Worm (Caenorhabditis elegans) whole organism, young adult: ENCODE measurements around the gene H10E21.5.

Experiments used
- B0019.2 ChIP-seq: fragments of 200-800 bp; sonication (Bioruptor generic); conservative IDR thresholded peaks from 2 replicates; pipeline ENCODE4 v1.3.6; 2022; ENCODE audit warnings: missing genetic modification reagents, missing genetic modification characterization, missing compliant biosample characterization
- B0035.1 ChIP-seq: sonication (generic microtip); optimal IDR thresholded peaks from 2 replicates; lab custom pipeline; 2016; ENCODE audit warnings: missing genetic modification characterization, mild to moderate bottlenecking, missing compliant biosample characterization, missing genotype, missing genetic modification reagents
- C06A6.2 ChIP-seq: fragments of 200-800 bp; sonication (Bioruptor generic); conservative IDR thresholded peaks from 2 replicates; pipeline ENCODE4 v1.3.6; 2022; ENCODE audit warnings: missing genetic modification characterization, missing compliant biosample characterization
- F22D6.2 ChIP-seq: sonication (generic microtip); optimal IDR thresholded peaks from 2 replicates; lab custom pipeline; 2016; ENCODE audit warnings: mild to moderate bottlenecking, missing genetic modification characterization, missing compliant biosample characterization
- F37B4.10 ChIP-seq: fragments of 200-800 bp; sonication (Bioruptor generic); IDR thresholded peaks from 2 replicates; pipeline ENCODE4 v1.3.6; 2022; ENCODE audit warnings: missing genetic modification characterization, missing compliant biosample characterization
- F39B2.1 ChIP-seq: fragments of 200-800 bp; sonication (Bioruptor generic); IDR thresholded peaks from 2 replicates; pipeline ENCODE4 v1.3.6; 2022; ENCODE audit warnings: missing genetic modification reagents, missing genetic modification characterization, missing compliant biosample characterization
- F52B5.7 ChIP-seq: sonication (generic microtip); optimal IDR thresholded peaks from 2 replicates; lab custom pipeline; 2016; ENCODE audit warnings: mild to moderate bottlenecking, missing genetic modification characterization, missing compliant biosample characterization
- F57A8.1 ChIP-seq: fragments of 200-800 bp; sonication (Bioruptor generic); optimal IDR thresholded peaks from 2 replicates; lab custom pipeline; 2018; ENCODE audit warnings: mild to moderate bottlenecking, missing genetic modification characterization, moderate library complexity, missing compliant biosample characterization
- F57C9.4 ChIP-seq: sonication (generic microtip); optimal IDR thresholded peaks from 2 replicates; lab custom pipeline; 2017; ENCODE audit warnings: mild to moderate bottlenecking, missing genetic modification characterization, missing compliant biosample characterization
- K11D2.4 ChIP-seq: fragments of 200-800 bp; sonication (Bioruptor generic); IDR thresholded peaks from 2 replicates; pipeline ENCODE4 v1.3.6; 2022; ENCODE audit warnings: missing genetic modification reagents, missing genetic modification characterization, missing compliant biosample characterization
- K12H6.12 ChIP-seq: fragments of 200-800 bp; sonication (Bioruptor generic); optimal IDR thresholded peaks from 2 replicates; lab custom pipeline; 2018; ENCODE audit warnings: mild to moderate bottlenecking, missing genetic modification characterization, missing compliant biosample characterization
- T07F8.4 ChIP-seq: sonication (generic microtip); optimal IDR thresholded peaks from 2 replicates; lab custom pipeline; 2016; ENCODE audit warnings: mild to moderate bottlenecking, missing genetic modification characterization, moderate library complexity, missing compliant biosample characterization
- Y56A3A.18 ChIP-seq: fragments of 200-800 bp; sonication (Bioruptor generic); IDR thresholded peaks from 2 replicates; pipeline ENCODE4 v1.3.6; 2022; ENCODE audit warnings: missing genetic modification reagents, missing genetic modification characterization, missing compliant biosample characterization
- Y67H2A.10 ChIP-seq: fragments of 200-800 bp; sonication (Bioruptor generic); conservative IDR thresholded peaks from 2 replicates; pipeline ENCODE4 v1.3.6; 2022; ENCODE audit warnings: missing genetic modification reagents, missing genetic modification characterization, missing compliant biosample characterization
- aptf-2 ChIP-seq: fragments of 200-800 bp; sonication (Bioruptor generic); conservative IDR thresholded peaks from 2 replicates; pipeline ENCODE4 v1.3.6; 2022; ENCODE audit warnings: missing genetic modification reagents, missing genetic modification characterization, missing compliant biosample characterization
- aptf-3 ChIP-seq: fragments of 200-800 bp; sonication (Bioruptor generic); IDR thresholded peaks from 2 replicates; pipeline ENCODE4 v1.3.6; 2022; ENCODE audit warnings: missing genetic modification characterization, missing compliant biosample characterization
- ccch-3 ChIP-seq: fragments of 200-800 bp; sonication (Bioruptor generic); optimal IDR thresholded peaks from 2 replicates; lab custom pipeline; 2018; ENCODE audit warnings: mild to moderate bottlenecking, missing genetic modification characterization, missing compliant biosample characterization
- ceh-100 ChIP-seq: fragments of 200-800 bp; sonication (Bioruptor generic); IDR thresholded peaks from 2 replicates; pipeline ENCODE4 v1.3.6; 2022; ENCODE audit warnings: missing genetic modification reagents, missing genetic modification characterization, missing compliant biosample characterization
- ceh-40 ChIP-seq: fragments of 200-800 bp; sonication (Bioruptor generic); IDR thresholded peaks from 2 replicates; pipeline ENCODE4 v1.3.6; 2022; ENCODE audit warnings: missing genetic modification characterization, missing compliant biosample characterization
- ceh-79 ChIP-seq: sonication (generic microtip); optimal IDR thresholded peaks from 2 replicates; lab custom pipeline; 2017; ENCODE audit warnings: mild to moderate bottlenecking, missing genetic modification characterization, missing compliant biosample characterization
- die-1 ChIP-seq: sonication (generic microtip); optimal IDR thresholded peaks from 2 replicates; lab custom pipeline; 2016; ENCODE audit warnings: missing genotype, mild to moderate bottlenecking, missing genetic modification characterization, missing compliant biosample characterization
- fkh-3 ChIP-seq: sonication (generic microtip); optimal IDR thresholded peaks from 2 replicates; lab custom pipeline; 2016; ENCODE audit warnings: mild to moderate bottlenecking, missing genetic modification characterization, missing compliant biosample characterization
- hlh-26 ChIP-seq: fragments of 200-800 bp; sonication (Bioruptor generic); conservative IDR thresholded peaks from 2 replicates; pipeline ENCODE4 v1.3.6; 2022; ENCODE audit warnings: missing genetic modification reagents, missing genetic modification characterization, missing compliant biosample characterization
- hmg-1.2 ChIP-seq: fragments of 200-800 bp; sonication (Bioruptor generic); IDR thresholded peaks from 2 replicates; pipeline ENCODE4 v1.3.6; 2022; ENCODE audit warnings: missing genetic modification reagents, missing genetic modification characterization, missing compliant biosample characterization
- hrde-1 ChIP-seq: sonication (generic microtip); optimal IDR thresholded peaks from 2 replicates; lab custom pipeline; 2016; ENCODE audit warnings: missing genetic modification characterization, mild to moderate bottlenecking, missing compliant biosample characterization, moderate library complexity, missing genotype, missing genetic modification reagents, borderline replicate concordance
- let-607 ChIP-seq, 2 experiments: fragments of 200-800 bp in 1 of 2; sonication (Bioruptor generic) in 1 of 2; sonication (generic microtip) in 1 of 2; optimal IDR thresholded peaks; 2 replicates each; lab custom pipeline; 2016 to 2018; ENCODE audit warnings: mild to moderate bottlenecking in 2 of 2, missing compliant biosample characterization in 2 of 2, missing genetic modification characterization in 2 of 2, moderate library complexity in 2 of 2, missing genotype in 1 of 2
- lin-26 ChIP-seq: fragments of 200-800 bp; sonication (Bioruptor generic); IDR thresholded peaks from 2 replicates; pipeline ENCODE4 v1.3.6; 2022; ENCODE audit warnings: missing genetic modification reagents, missing genetic modification characterization, missing compliant biosample characterization
- lin-54 ChIP-seq: fragments of 200-800 bp; sonication (Bioruptor generic); optimal IDR thresholded peaks from 2 replicates; lab custom pipeline; 2018; ENCODE audit warnings: mild to moderate bottlenecking, missing genetic modification characterization, missing compliant biosample characterization
- lir-1 ChIP-seq: fragments of 200-800 bp; sonication (Bioruptor generic); conservative IDR thresholded peaks from 2 replicates; pipeline ENCODE4 v1.3.6; 2022; ENCODE audit warnings: missing genetic modification reagents, missing genetic modification characterization, missing compliant biosample characterization
- madf-10 ChIP-seq: sonication (generic microtip); optimal IDR thresholded peaks from 2 replicates; lab custom pipeline; 2016; ENCODE audit warnings: mild to moderate bottlenecking, missing genetic modification characterization, missing compliant biosample characterization
- madf-6 ChIP-seq: fragments of 200-800 bp; sonication (Bioruptor generic); IDR thresholded peaks from 2 replicates; pipeline ENCODE4 v1.3.6; 2022; ENCODE audit warnings: missing genetic modification reagents, missing genetic modification characterization, missing compliant biosample characterization
- mcd-1 ChIP-seq: fragments of 200-800 bp; sonication (Bioruptor generic); IDR thresholded peaks from 2 replicates; pipeline ENCODE4 v1.3.6; 2022; ENCODE audit warnings: missing genetic modification reagents, missing genetic modification characterization, missing compliant biosample characterization
- mes-4 ChIP-seq: sonication (generic microtip); optimal IDR thresholded peaks from 2 replicates; lab custom pipeline; 2016; ENCODE audit warnings: missing genotype, missing genetic modification characterization, missing compliant biosample characterization
- nfya-1 ChIP-seq: sonication (generic microtip); optimal IDR thresholded peaks from 2 replicates; lab custom pipeline; 2017; ENCODE audit warnings: antibody characterized with exemption, missing compliant biosample characterization, missing genetic modification characterization, borderline replicate concordance; ENCODE audit not compliant: insufficient read depth
- nhr-179 ChIP-seq: sonication (generic microtip); optimal IDR thresholded peaks from 2 replicates; lab custom pipeline; 2016; ENCODE audit warnings: mild to moderate bottlenecking, missing genetic modification characterization, missing compliant biosample characterization
- nhr-90 ChIP-seq: sonication (generic microtip); optimal IDR thresholded peaks from 2 replicates; lab custom pipeline; 2016; ENCODE audit warnings: missing genotype, mild to moderate bottlenecking, missing genetic modification characterization, missing compliant biosample characterization
- rec-8 ChIP-seq, 2 experiments: sonication (generic microtip); optimal IDR thresholded peaks; 2 replicates each; lab custom pipeline; 2016; ENCODE audit warnings: mild to moderate bottlenecking in 2 of 2, missing genetic modification characterization in 2 of 2, missing genetic modification reagents in 2 of 2, missing genotype in 2 of 2, missing biosample characterization in 1 of 2, missing compliant biosample characterization in 1 of 2, moderate library complexity in 1 of 2
- sea-2 ChIP-seq: fragments of 200-800 bp; sonication (Bioruptor generic); IDR thresholded peaks from 2 replicates; pipeline ENCODE4 v1.3.6; 2022; ENCODE audit warnings: missing genetic modification characterization, missing compliant biosample characterization
- snpc-4 ChIP-seq, 5 experiments: fragments of 150-350 bp in 1 of 5; sonication (generic microtip) in 4 of 5; optimal IDR thresholded peaks; 2 replicates each; lab custom pipeline; 2014 to 2018; ENCODE audit warnings: missing genetic modification characterization in 5 of 5, missing biosample characterization in 3 of 5, antibody characterized with exemption in 2 of 5, mild to moderate bottlenecking in 2 of 5, missing compliant biosample characterization in 2 of 5, missing genotype in 2 of 5, moderate library complexity in 2 of 5, missing genetic modification reagents in 1 of 5
- somi-1 ChIP-seq: fragments of 200-800 bp; sonication (Bioruptor generic); optimal IDR thresholded peaks from 2 replicates; lab custom pipeline; 2018; ENCODE audit warnings: mild to moderate bottlenecking, missing genetic modification characterization, missing compliant biosample characterization
- xnd-1 ChIP-seq: sonication (generic microtip); optimal IDR thresholded peaks from 2 replicates; lab custom pipeline; 2016; ENCODE audit warnings: missing genotype, missing genetic modification reagents, missing genetic modification characterization, missing compliant biosample characterization
- zfh-2 ChIP-seq: fragments of 200-800 bp; sonication (Bioruptor generic); conservative IDR thresholded peaks from 2 replicates; pipeline ENCODE4 v1.3.6; 2022; ENCODE audit warnings: missing genetic modification reagents, missing genetic modification characterization, missing compliant biosample characterization
- zim-3 ChIP-seq: sonication (generic microtip); optimal IDR thresholded peaks from 2 replicates; lab custom pipeline; 2017; ENCODE audit warnings: mild to moderate bottlenecking, missing genetic modification characterization, moderate library complexity, missing compliant biosample characterization
- ztf-18 ChIP-seq: sonication (generic microtip); optimal IDR thresholded peaks from 2 replicates; lab custom pipeline; 2016; ENCODE audit warnings: missing genotype, mild to moderate bottlenecking, missing genetic modification characterization, missing compliant biosample characterization
- ztf-6 ChIP-seq: fragments of 200-800 bp; sonication (Bioruptor generic); IDR thresholded peaks from 2 replicates; pipeline ENCODE4 v1.3.6; 2022; ENCODE audit warnings: missing genetic modification reagents, missing genetic modification characterization, missing compliant biosample characterization

H10E21.5 gene

DNA sequence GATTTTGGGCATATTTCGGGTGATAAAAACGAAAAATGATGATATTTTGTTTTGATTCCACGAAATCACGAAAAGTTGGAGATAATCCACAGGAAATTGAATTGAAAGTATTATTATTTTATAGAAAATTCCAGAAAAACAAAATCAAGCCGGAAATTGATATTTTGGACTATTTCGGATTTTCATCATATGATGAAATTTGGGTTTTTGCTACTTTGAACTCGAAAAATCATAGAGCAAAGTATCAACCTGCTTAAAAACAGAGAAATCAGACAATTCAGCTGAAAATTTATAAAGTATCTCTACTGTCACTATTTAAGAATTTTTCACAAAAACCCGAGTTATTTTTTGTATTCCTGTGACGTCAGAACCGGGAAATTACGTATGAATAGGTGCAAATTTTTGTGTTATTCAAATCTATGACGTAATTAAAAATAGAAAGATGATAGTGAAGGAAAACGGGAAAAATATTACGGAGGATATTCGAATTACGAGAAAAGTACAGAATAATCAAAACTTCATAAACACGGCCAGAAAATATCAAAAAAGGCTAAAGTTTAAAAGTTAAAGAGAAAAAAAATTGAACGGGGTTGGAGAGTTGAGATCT lies 3.7 kb upstream of the H10E21.5 start:
- TF ChIP-seq xnd-1 (tag; lab: Kevin White, UChicago) (no peak), ztf-6 (GFP tag; lab: Robert Waterston, UW) (no peak), nfya-1 (tag; lab: Kevin White, UChicago) (no peak), somi-1 (no peak), ceh-40 (GFP tag; lab: Robert Waterston, UW) (no peak), F57A8.1 (GFP tag; lab: Kevin White, UChicago) (no peak), lin-54 (GFP tag; lab: Kevin White, UChicago) (no peak)

DNA sequence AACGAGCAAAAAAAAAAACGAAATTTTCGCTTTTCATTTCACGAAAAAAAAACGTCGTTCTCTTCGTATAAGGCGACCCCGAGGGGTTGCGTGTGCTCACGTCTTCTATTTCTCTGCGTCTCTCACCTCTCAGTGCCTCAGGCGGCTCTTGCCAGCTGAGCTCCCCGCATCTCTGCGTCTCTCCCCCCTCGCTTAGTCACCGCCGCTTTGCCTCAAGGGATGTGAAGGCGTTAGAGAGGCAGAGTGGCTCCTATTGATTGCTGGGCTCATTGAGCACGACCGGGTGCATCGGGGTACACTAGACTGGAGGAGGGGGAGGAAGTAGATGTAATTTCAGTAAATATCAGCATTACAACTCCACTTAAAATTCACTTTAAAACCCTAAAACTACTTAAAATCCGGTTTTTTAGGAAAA lies 1.8 kb upstream of the H10E21.5 start:
- TF ChIP-seq madf-10: peak; percentile 39
- no peak for TF ChIP-seq ceh-40 (GFP tag; lab: Robert Waterston, UW)
- 0 out of 2 replicates have a peak, but pooled peaks have one; percentile 23 for TF ChIP-seq Y56A3A.18 (GFP tag; lab: Robert Waterston, UW)
- no peak for TF ChIP-seq hrde-1 (tag; lab: Kevin White, UChicago)
- no peak for TF ChIP-seq B0019.2 (GFP tag; lab: Robert Waterston, UW)
- no peak for TF ChIP-seq F52B5.7 (tag; lab: Kevin White, UChicago)
- no peak for TF ChIP-seq ccch-3 (GFP tag; lab: Kevin White, UChicago)
- TF ChIP-seq F37B4.10 (GFP tag; lab: Robert Waterston, UW): no peak
- no peak for TF ChIP-seq T07F8.4 (tag; lab: Kevin White, UChicago)
- TF ChIP-seq lir-1: no peak
- peak; percentile 67 for TF ChIP-seq mcd-1
- TF ChIP-seq K11D2.4 (GFP tag; lab: Robert Waterston, UW): peak; percentile 74
- no peak for TF ChIP-seq ztf-18 (tag; lab: Kevin White, UChicago)
- no peak for TF ChIP-seq ceh-100 (GFP tag; lab: Robert Waterston, UW)
- peak; percentile 96 for TF ChIP-seq zfh-2 (GFP tag; lab: Robert Waterston, UW)
- no peak for TF ChIP-seq aptf-3 (GFP tag; lab: Robert Waterston, UW)
- TF ChIP-seq lin-26 (GFP tag; lab: Robert Waterston, UW): 0 out of 2 replicates have a peak, but pooled peaks have one; percentile 33
- TF ChIP-seq ceh-79: no peak
- TF ChIP-seq F39B2.1: no peak
- TF ChIP-seq F22D6.2 (tag; lab: Kevin White, UChicago): no peak
- peak; percentile 42 for TF ChIP-seq K12H6.12 (tag; lab: Kevin White, UChicago)
- TF ChIP-seq zim-3 (tag; lab: Kevin White, UChicago): no peak
- TF ChIP-seq aptf-2 (GFP tag; lab: Robert Waterston, UW): no peak
- no peak for TF ChIP-seq sea-2
- TF ChIP-seq madf-6 (GFP tag; lab: Robert Waterston, UW): no peak
- TF ChIP-seq C06A6.2 (GFP tag; lab: Robert Waterston, UW): peak; percentile 55; the same call in 1 of the 2 replicates
- TF ChIP-seq nhr-179 (tag; lab: Kevin White, UChicago): no peak
- TF ChIP-seq hmg-1.2: peak; percentile 64; the same call in 1 of the 2 replicates
- no peak for TF ChIP-seq mes-4 (tag; lab: Kevin White, UChicago)
- no peak for TF ChIP-seq F57C9.4 (tag; lab: Kevin White, UChicago)
- TF ChIP-seq hlh-26 (GFP tag; lab: Robert Waterston, UW): no peak
- TF ChIP-seq fkh-3 (tag; lab: Kevin White, UChicago): no peak
- TF ChIP-seq snpc-4 (GFP tag; optimal IDR thresholded peaks at IDR 0.05; lab: Kevin White, UChicago): no peak
- TF ChIP-seq snpc-4 (tag; optimal IDR thresholded peaks at IDR 0.05; lab: Kevin White, UChicago): no peak
- no peak for TF ChIP-seq nhr-90
- no peak for TF ChIP-seq die-1
- TF ChIP-seq rec-8 (tag; optimal IDR thresholded peaks at IDR 0.05; lab: Kevin White, UChicago): no peak
- no peak for TF ChIP-seq let-607 (tag; optimal IDR thresholded peaks at IDR 0.05; lab: Kevin White, UChicago)
- no peak for TF ChIP-seq somi-1
- TF ChIP-seq Y67H2A.10: no peak
- no peak for TF ChIP-seq B0035.1 (tag; lab: Kevin White, UChicago)
